Worm (Caenorhabditis elegans) whole organism, midembryonic: Measurements from ENCODE around the gene C03B1.4.

Experiments used
- flt-1 ChIP-seq: fragments of 200-800 bp; sonication (Bioruptor generic); IDR thresholded peaks from 2 replicates; pipeline ENCODE4 v1.3.6; 2022; ENCODE audit warnings: missing genetic modification characterization, missing compliant biosample characterization
- tab-1 ChIP-seq: fragments of 200-800 bp; sonication (Bioruptor generic); IDR thresholded peaks from 2 replicates; pipeline ENCODE4 v1.3.6; 2022; ENCODE audit warnings: missing genetic modification characterization, missing compliant biosample characterization

ce11 chrX:6382930-6383329, 18.6 kb downstream of the C03B1.4 start:
- no peak for TF ChIP-seq tab-1
- no peak for TF ChIP-seq flt-1 (GFP tag; lab: Robert Waterston, UW)
